Worm (Caenorhabditis elegans) whole organism, late embryonic: ENCODE results near the gene C16H3.3.

Source experiments
- C38D4.7 ChIP-seq: fragments of 200-800 bp; sonication (Bioruptor generic); optimal IDR thresholded peaks from 2 replicates; lab custom pipeline; 2018; ENCODE audit warnings: mild to moderate bottlenecking, missing genetic modification characterization, moderate library complexity, missing compliant biosample characterization
- F13H6.1 ChIP-seq: sonication (generic microtip); optimal IDR thresholded peaks from 2 replicates; lab custom pipeline; 2016; ENCODE audit warnings: missing genetic modification characterization, missing compliant biosample characterization
- ama-1 ChIP-seq: fragments of 150-350 bp; optimal IDR thresholded peaks from 2 replicates; lab custom pipeline; 2014
- ceh-18 ChIP-seq: sonication (generic microtip); optimal IDR thresholded peaks from 2 replicates; lab custom pipeline; 2016; ENCODE audit warnings: missing genetic modification characterization, missing compliant biosample characterization
- eyg-1 ChIP-seq: sonication (generic microtip); optimal IDR thresholded peaks from 2 replicates; lab custom pipeline; 2016; ENCODE audit warnings: missing genotype, missing genetic modification characterization, missing compliant biosample characterization
- fax-1 ChIP-seq: sonication (generic microtip); optimal IDR thresholded peaks from 2 replicates; lab custom pipeline; 2016; ENCODE audit warnings: missing genotype, missing genetic modification characterization, missing compliant biosample characterization
- hlh-8 ChIP-seq: sonication (generic microtip); optimal IDR thresholded peaks from 2 replicates; lab custom pipeline; 2016; ENCODE audit warnings: missing genotype, missing genetic modification characterization, missing compliant biosample characterization
- lim-6 ChIP-seq: sonication (generic microtip); optimal IDR thresholded peaks from 2 replicates; lab custom pipeline; 2016; ENCODE audit warnings: missing genetic modification characterization, missing compliant biosample characterization
- lin-11 ChIP-seq: fragments of 200-800 bp; sonication (Bioruptor generic); optimal IDR thresholded peaks from 2 replicates; lab custom pipeline; 2018; ENCODE audit warnings: mild to moderate bottlenecking, missing genetic modification characterization, missing compliant biosample characterization
- pag-3 ChIP-seq: sonication (generic microtip); optimal IDR thresholded peaks from 2 replicates; lab custom pipeline; 2016; ENCODE audit warnings: missing compliant biosample characterization, missing genetic modification characterization, borderline replicate concordance
- sox-4 ChIP-seq: sonication (generic microtip); optimal IDR thresholded peaks from 2 replicates; lab custom pipeline; 2017; ENCODE audit warnings: mild to moderate bottlenecking, missing genetic modification characterization, inconsistent platforms, missing compliant biosample characterization
- unc-55 ChIP-seq: sonication (generic microtip); optimal IDR thresholded peaks from 2 replicates; lab custom pipeline; 2017; ENCODE audit warnings: missing biosample characterization, missing genetic modification reagents, missing genetic modification characterization

- no peak for TF ChIP-seq lin-11 (tag; lab: Kevin White, UChicago)
- no peak for TF ChIP-seq lim-6 (tag; lab: Kevin White, UChicago)
- no peak for TF ChIP-seq ama-1 (lab: Kevin White, UChicago)
- TF ChIP-seq F13H6.1 (tag; lab: Kevin White, UChicago), result no peak
- TF ChIP-seq unc-55 (GFP tag; lab: Kevin White, UChicago), result no peak
- TF ChIP-seq hlh-8 (tag; lab: Kevin White, UChicago), result no peak
- TF ChIP-seq sox-4 (tag; lab: Kevin White, UChicago), result no peak
- TF ChIP-seq ceh-18 (tag; lab: Kevin White, UChicago), result no peak
- no peak for TF ChIP-seq fax-1 (tag; lab: Kevin White, UChicago)
- no peak for TF ChIP-seq C38D4.7 (GFP tag; lab: Kevin White, UChicago)
- TF ChIP-seq pag-3 (tag; lab: Kevin White, UChicago), result no peak
- TF ChIP-seq eyg-1 (tag; lab: Kevin White, UChicago), result no peak
Measured at ce11 chrX:17598712-17599111, 11.1 kb downstream of the C16H3.3 start.
